Worm (Caenorhabditis elegans) whole organism, young adult: ENCODE results near the gene lig-1.

Experiments used
- B0035.1 ChIP-seq: sonication (generic microtip); optimal IDR thresholded peaks from 2 replicates; lab custom pipeline; 2016; ENCODE audit warnings: missing genetic modification characterization, mild to moderate bottlenecking, missing compliant biosample characterization, missing genotype, missing genetic modification reagents
- B0261.1 ChIP-seq: sonication (generic microtip); optimal IDR thresholded peaks from 2 replicates; lab custom pipeline; 2016; ENCODE audit warnings: mild to moderate bottlenecking, missing genetic modification characterization, moderate library complexity, missing compliant biosample characterization
- C17E4.6 ChIP-seq: fragments of 200-800 bp; sonication (Bioruptor generic); IDR thresholded peaks from 2 replicates; pipeline ENCODE4 v1.3.6; 2022; ENCODE audit warnings: missing genetic modification reagents, missing genetic modification characterization, missing compliant biosample characterization
- F10E7.11 ChIP-seq: sonication (generic microtip); optimal IDR thresholded peaks from 2 replicates; lab custom pipeline; 2017; ENCODE audit warnings: mild to moderate bottlenecking, missing genetic modification characterization, moderate library complexity, missing compliant biosample characterization
- F22D6.2 ChIP-seq: sonication (generic microtip); optimal IDR thresholded peaks from 2 replicates; lab custom pipeline; 2016; ENCODE audit warnings: mild to moderate bottlenecking, missing genetic modification characterization, missing compliant biosample characterization
- F33H1.4 ChIP-seq: fragments of 200-800 bp; sonication (Bioruptor generic); IDR thresholded peaks from 2 replicates; pipeline ENCODE4 v1.3.6; 2022; ENCODE audit warnings: missing genetic modification reagents, missing genetic modification characterization, missing compliant biosample characterization
- F55B11.4 ChIP-seq: sonication (generic microtip); optimal IDR thresholded peaks from 2 replicates; lab custom pipeline; 2016; ENCODE audit warnings: missing compliant biosample characterization, missing genetic modification characterization, borderline replicate concordance; ENCODE audit not compliant: insufficient read depth
- F57A8.1 ChIP-seq: fragments of 200-800 bp; sonication (Bioruptor generic); optimal IDR thresholded peaks from 2 replicates; lab custom pipeline; 2018; ENCODE audit warnings: mild to moderate bottlenecking, missing genetic modification characterization, moderate library complexity, missing compliant biosample characterization
- F57C9.4 ChIP-seq: sonication (generic microtip); optimal IDR thresholded peaks from 2 replicates; lab custom pipeline; 2017; ENCODE audit warnings: mild to moderate bottlenecking, missing genetic modification characterization, missing compliant biosample characterization
- K12H6.12 ChIP-seq: fragments of 200-800 bp; sonication (Bioruptor generic); optimal IDR thresholded peaks from 2 replicates; lab custom pipeline; 2018; ENCODE audit warnings: mild to moderate bottlenecking, missing genetic modification characterization, missing compliant biosample characterization
- T07F8.4 ChIP-seq: sonication (generic microtip); optimal IDR thresholded peaks from 2 replicates; lab custom pipeline; 2016; ENCODE audit warnings: mild to moderate bottlenecking, missing genetic modification characterization, moderate library complexity, missing compliant biosample characterization
- Y56A3A.18 ChIP-seq: fragments of 200-800 bp; sonication (Bioruptor generic); IDR thresholded peaks from 2 replicates; pipeline ENCODE4 v1.3.6; 2022; ENCODE audit warnings: missing genetic modification reagents, missing genetic modification characterization, missing compliant biosample characterization
- Y67H2A.10 ChIP-seq: fragments of 200-800 bp; sonication (Bioruptor generic); conservative IDR thresholded peaks from 2 replicates; pipeline ENCODE4 v1.3.6; 2022; ENCODE audit warnings: missing genetic modification reagents, missing genetic modification characterization, missing compliant biosample characterization
- akir-1 ChIP-seq: fragments of 200-800 bp; sonication (Bioruptor generic); optimal IDR thresholded peaks from 2 replicates; lab custom pipeline; 2018; ENCODE audit warnings: mild to moderate bottlenecking, missing genetic modification characterization, moderate library complexity, missing compliant biosample characterization
- ama-1 ChIP-seq, 3 experiments: fragments of 150-350 bp in 1 of 3; sonication (generic microtip) in 2 of 3; optimal IDR thresholded peaks; 2 replicates each; lab custom pipeline; 2014 to 2018; ENCODE audit warnings: missing biosample characterization in 2 of 3, missing genetic modification characterization in 2 of 3, missing genetic modification reagents in 2 of 3
- attf-3 ChIP-seq: fragments of 200-800 bp; sonication (Bioruptor generic); conservative IDR thresholded peaks from 2 replicates; pipeline ENCODE4 v1.3.6; 2022; ENCODE audit warnings: missing genetic modification reagents, missing genetic modification characterization, missing compliant biosample characterization
- bed-1 ChIP-seq: fragments of 200-800 bp; sonication (Bioruptor generic); IDR thresholded peaks from 2 replicates; pipeline ENCODE4 v1.3.6; 2022; ENCODE audit warnings: missing genetic modification reagents, missing genetic modification characterization, missing compliant biosample characterization
- ceh-91 ChIP-seq: fragments of 200-800 bp; sonication (Bioruptor generic); IDR thresholded peaks from 2 replicates; pipeline ENCODE4 v1.3.6; 2022; ENCODE audit warnings: missing genetic modification reagents, missing genetic modification characterization, missing compliant biosample characterization
- dpff-1 ChIP-seq: sonication (generic microtip); optimal IDR thresholded peaks from 2 replicates; lab custom pipeline; 2017; ENCODE audit warnings: mild to moderate bottlenecking, missing genetic modification characterization, missing compliant biosample characterization
- efl-1 ChIP-seq: fragments of 150-350 bp; optimal IDR thresholded peaks from 2 replicates; lab custom pipeline; 2014; ENCODE audit warnings: missing biosample characterization, missing genetic modification reagents, missing genetic modification characterization
- egrh-3 ChIP-seq: fragments of 200-800 bp; sonication (Bioruptor generic); IDR thresholded peaks from 2 replicates; pipeline ENCODE4 v1.3.6; 2022; ENCODE audit warnings: missing genetic modification reagents, missing genetic modification characterization, missing compliant biosample characterization
- ekl-4 ChIP-seq: fragments of 200-800 bp; sonication (Bioruptor generic); IDR thresholded peaks from 2 replicates; pipeline ENCODE4 v1.3.6; 2022; ENCODE audit warnings: missing genetic modification reagents, missing genetic modification characterization, missing compliant biosample characterization
- hmg-20 ChIP-seq: fragments of 200-800 bp; sonication (Bioruptor generic); IDR thresholded peaks from 2 replicates; pipeline ENCODE4 v1.3.6; 2022; ENCODE audit warnings: missing genetic modification reagents, missing genetic modification characterization, missing compliant biosample characterization
- lag-1 ChIP-seq: fragments of 200-800 bp; sonication (Bioruptor generic); IDR thresholded peaks from 2 replicates; pipeline ENCODE4 v1.3.6; 2022; ENCODE audit warnings: missing genetic modification reagents, missing genetic modification characterization, missing compliant biosample characterization
- let-526 ChIP-seq: fragments of 200-800 bp; sonication (Bioruptor generic); IDR thresholded peaks from 2 replicates; pipeline ENCODE4 v1.3.6; 2022; ENCODE audit warnings: missing genetic modification reagents, missing genetic modification characterization, missing compliant biosample characterization
- lin-26 ChIP-seq: fragments of 200-800 bp; sonication (Bioruptor generic); IDR thresholded peaks from 2 replicates; pipeline ENCODE4 v1.3.6; 2022; ENCODE audit warnings: missing genetic modification reagents, missing genetic modification characterization, missing compliant biosample characterization
- lin-40 ChIP-seq: sonication (generic microtip); optimal IDR thresholded peaks from 2 replicates; lab custom pipeline; 2016; ENCODE audit warnings: missing genetic modification characterization, mild to moderate bottlenecking, missing compliant biosample characterization, missing genotype, missing genetic modification reagents
- lsl-1 ChIP-seq: fragments of 200-800 bp; sonication (Bioruptor generic); optimal IDR thresholded peaks from 2 replicates; lab custom pipeline; 2018; ENCODE audit warnings: mild to moderate bottlenecking, missing genetic modification characterization, moderate library complexity, missing compliant biosample characterization
- lsy-27 ChIP-seq: sonication (generic microtip); optimal IDR thresholded peaks from 2 replicates; lab custom pipeline; 2017; ENCODE audit warnings: missing genetic modification characterization, mild to moderate bottlenecking, missing compliant biosample characterization, antibody characterized with exemption, missing genotype, borderline replicate concordance; ENCODE audit not compliant: insufficient read depth
- madf-10 ChIP-seq: sonication (generic microtip); optimal IDR thresholded peaks from 2 replicates; lab custom pipeline; 2016; ENCODE audit warnings: mild to moderate bottlenecking, missing genetic modification characterization, missing compliant biosample characterization
- madf-3 ChIP-seq: fragments of 200-800 bp; sonication (Bioruptor generic); IDR thresholded peaks from 2 replicates; pipeline ENCODE4 v1.3.6; 2022; ENCODE audit warnings: missing genetic modification reagents, missing genetic modification characterization, missing compliant biosample characterization
- madf-6 ChIP-seq: fragments of 200-800 bp; sonication (Bioruptor generic); IDR thresholded peaks from 2 replicates; pipeline ENCODE4 v1.3.6; 2022; ENCODE audit warnings: missing genetic modification reagents, missing genetic modification characterization, missing compliant biosample characterization
- mcd-1 ChIP-seq: fragments of 200-800 bp; sonication (Bioruptor generic); IDR thresholded peaks from 2 replicates; pipeline ENCODE4 v1.3.6; 2022; ENCODE audit warnings: missing genetic modification reagents, missing genetic modification characterization, missing compliant biosample characterization
- mel-28 ChIP-seq: sonication (generic microtip); optimal IDR thresholded peaks from 2 replicates; lab custom pipeline; 2016; ENCODE audit warnings: borderline replicate concordance, mild to moderate bottlenecking, missing genetic modification characterization, missing compliant biosample characterization
- mxl-1 ChIP-seq: sonication (generic microtip); optimal IDR thresholded peaks from 2 replicates; lab custom pipeline; 2016; ENCODE audit warnings: missing genetic modification characterization, missing compliant biosample characterization
- nfya-1 ChIP-seq: sonication (generic microtip); optimal IDR thresholded peaks from 2 replicates; lab custom pipeline; 2017; ENCODE audit warnings: antibody characterized with exemption, missing compliant biosample characterization, missing genetic modification characterization, borderline replicate concordance; ENCODE audit not compliant: insufficient read depth
- nhr-27 ChIP-seq: fragments of 200-800 bp; sonication (Bioruptor generic); optimal IDR thresholded peaks from 2 replicates; lab custom pipeline; 2018; ENCODE audit warnings: mild to moderate bottlenecking, missing genetic modification characterization, moderate library complexity, missing compliant biosample characterization
- nhr-80 ChIP-seq: sonication (generic microtip); optimal IDR thresholded peaks from 2 replicates; lab custom pipeline; 2016; ENCODE audit warnings: missing genetic modification characterization, missing compliant biosample characterization
- pbrm-1 ChIP-seq: fragments of 200-800 bp; sonication (Bioruptor generic); IDR thresholded peaks from 2 replicates; pipeline ENCODE4 v1.3.6; 2022; ENCODE audit warnings: missing genetic modification reagents, missing genetic modification characterization, missing compliant biosample characterization
- rec-8 ChIP-seq, 2 experiments: sonication (generic microtip); optimal IDR thresholded peaks; 2 replicates each; lab custom pipeline; 2016; ENCODE audit warnings: mild to moderate bottlenecking in 2 of 2, missing genetic modification characterization in 2 of 2, missing genetic modification reagents in 2 of 2, missing genotype in 2 of 2, missing biosample characterization in 1 of 2, missing compliant biosample characterization in 1 of 2, moderate library complexity in 1 of 2
- repo-1 ChIP-seq: sonication (generic microtip); optimal IDR thresholded peaks from 2 replicates; lab custom pipeline; 2017; ENCODE audit warnings: mild to moderate bottlenecking, missing genetic modification characterization, missing compliant biosample characterization
- somi-1 ChIP-seq: fragments of 200-800 bp; sonication (Bioruptor generic); optimal IDR thresholded peaks from 2 replicates; lab custom pipeline; 2018; ENCODE audit warnings: mild to moderate bottlenecking, missing genetic modification characterization, missing compliant biosample characterization
- unc-62 ChIP-seq: fragments of 150-350 bp; optimal IDR thresholded peaks from 2 replicates; lab custom pipeline; 2014; ENCODE audit warnings: missing biosample characterization, missing genetic modification reagents, missing genetic modification characterization
- xnd-1 ChIP-seq: sonication (generic microtip); optimal IDR thresholded peaks from 2 replicates; lab custom pipeline; 2016; ENCODE audit warnings: missing genotype, missing genetic modification reagents, missing genetic modification characterization, missing compliant biosample characterization
- ztf-22 ChIP-seq: fragments of 200-800 bp; sonication (Bioruptor generic); optimal IDR thresholded peaks from 2 replicates; lab custom pipeline; 2018; ENCODE audit warnings: mild to moderate bottlenecking, missing genetic modification characterization, moderate library complexity, missing compliant biosample characterization
- ztf-25 ChIP-seq: fragments of 200-800 bp; sonication (Bioruptor generic); IDR thresholded peaks from 2 replicates; pipeline ENCODE4 v1.3.6; 2022; ENCODE audit warnings: missing genetic modification reagents, missing genetic modification characterization, missing compliant biosample characterization
- ztf-26 ChIP-seq: sonication (generic microtip); optimal IDR thresholded peaks from 2 replicates; lab custom pipeline; 2017; ENCODE audit warnings: missing genetic modification characterization, missing compliant biosample characterization

Gene lig-1

DNA sequence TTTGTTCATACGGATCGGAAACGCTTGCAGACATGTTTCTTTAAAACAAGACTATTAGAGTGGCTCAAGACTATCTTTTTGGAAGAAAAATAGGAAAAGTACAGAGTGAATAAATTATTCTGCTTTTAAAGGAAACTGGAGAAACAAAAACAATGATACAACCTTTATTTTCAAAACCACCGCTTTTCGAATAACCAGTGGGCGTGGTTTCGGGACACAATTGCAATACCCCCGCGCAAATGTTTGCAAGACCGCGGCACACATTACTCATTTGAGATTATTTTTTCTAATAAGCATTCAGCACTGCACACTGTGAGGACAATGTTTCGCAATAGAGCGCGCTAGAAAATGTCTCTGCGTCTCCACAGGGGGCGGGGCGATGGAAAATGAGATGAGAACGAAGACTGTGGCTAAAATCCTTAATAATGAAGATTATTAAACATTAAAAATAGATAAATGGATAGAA, 6.0 kb upstream of the lig-1 start, which contains the start of gene plrg-1 (continued):
- TF ChIP-seq Y56A3A.18 (GFP tag; lab: Robert Waterston, UW) (peak; percentile 56; the same call in 1 of the 2 replicates), lin-40 (tag; lab: Kevin White, UChicago) (peak; percentile 84), B0261.1 (tag; lab: Kevin White, UChicago) (no peak), lsl-1 (peak; percentile 74), unc-62 (GFP tag; lab: Kevin White, UChicago) (no peak), lag-1 (GFP tag; lab: Robert Waterston, UW) (0 out of 2 replicates have a peak, but pooled peaks have one; percentile 49), lin-26 (peak; percentile 81), ekl-4 (GFP tag; lab: Robert Waterston, UW) (peak; percentile 94), Y67H2A.10 (peak; percentile 31; the same call in 1 of the 2 replicates), madf-3 (GFP tag; lab: Robert Waterston, UW) (peak; percentile 89), nhr-27 (tag; lab: Kevin White, UChicago) (no peak), ztf-26 (tag; lab: Kevin White, UChicago) (peak; percentile 32), akir-1 (GFP tag; lab: Kevin White, UChicago) (no peak), F33H1.4 (peak; percentile 55), lsy-27 (peak; percentile 57), F55B11.4 (tag; lab: Kevin White, UChicago) (no peak), dpff-1 (tag; lab: Kevin White, UChicago) (no peak), mel-28 (tag; lab: Kevin White, UChicago) (peak; percentile 32), madf-10 (tag; lab: Kevin White, UChicago) (peak; percentile 52), B0035.1 (tag; lab: Kevin White, UChicago) (no peak), egrh-3 (GFP tag; lab: Robert Waterston, UW) (peak; percentile 60; the same call in 1 of the 2 replicates), rec-8 (tag; optimal IDR thresholded peaks at IDR 0.05; lab: Kevin White, UChicago) (peak; percentile 20 to 60), xnd-1 (peak; percentile 28), attf-3 (GFP tag; lab: Robert Waterston, UW) (peak; percentile 75), F22D6.2 (tag; lab: Kevin White, UChicago) (peak; percentile 39), K12H6.12 (tag; lab: Kevin White, UChicago) (peak; percentile 45), C17E4.6 (GFP tag; lab: Robert Waterston, UW) (peak; percentile 19; the same call in 1 of the 2 replicates), hmg-20 (peak; percentile 79), somi-1 (GFP tag; lab: Kevin White, UChicago) (peak; percentile 27), ama-1 (optimal IDR thresholded peaks at IDR 0.05; lab: Kevin White, UChicago) (no peak), ama-1 (GFP tag; optimal IDR thresholded peaks at IDR 0.05; lab: Kevin White, UChicago) (no peak), ztf-25 (GFP tag; lab: Robert Waterston, UW) (0 out of 2 replicates have a peak, but pooled peaks have one; percentile 73), ztf-22 (GFP tag; lab: Kevin White, UChicago) (no peak), ceh-91 (GFP tag; lab: Robert Waterston, UW) (peak; percentile 83), let-526 (GFP tag; lab: Robert Waterston, UW) (no peak), pbrm-1 (peak; percentile 94), F10E7.11 (no peak), T07F8.4 (peak; percentile 62), nfya-1 (no peak), F57C9.4 (tag; lab: Kevin White, UChicago) (no peak), mcd-1 (GFP tag; lab: Robert Waterston, UW) (peak; percentile 90), repo-1 (peak; percentile 38), efl-1 (peak; percentile 59), bed-1 (GFP tag; lab: Robert Waterston, UW) (no peak), nhr-80 (tag; lab: Kevin White, UChicago) (peak; percentile 91), madf-6 (GFP tag; lab: Robert Waterston, UW) (peak; percentile 86), mxl-1 (tag; lab: Kevin White, UChicago) (no peak), F57A8.1 (no peak)
